Fruit fly (Drosophila melanogaster) whole organism, prepupa: ENCODE measurements around the gene CAH7.

ENCODE experiments used
- CG10669 ChIP-seq: fragments of 200-800 bp; sonication (Bioruptor generic); optimal IDR thresholded peaks from 3 replicates; lab custom pipeline; 2018; ENCODE audit warnings: missing biosample characterization, mild to moderate bottlenecking, missing genetic modification characterization, moderate library complexity
- CG8632 ChIP-seq: fragments of 200-800 bp; sonication (Bioruptor generic); optimal IDR thresholded peaks from 3 replicates; lab custom pipeline; 2016; ENCODE audit warnings: missing biosample characterization, missing genetic modification characterization
- Eip75B ChIP-seq: fragments of 200-800 bp; sonication (Bioruptor generic); optimal IDR thresholded peaks from 3 replicates; lab custom pipeline; 2016; ENCODE audit warnings: missing biosample characterization, missing genetic modification characterization
- Ets96B ChIP-seq: fragments of 200-800 bp; optimal IDR thresholded peaks from 2 replicates; lab custom pipeline; 2019; ENCODE audit warnings: missing biosample characterization, mild to moderate bottlenecking, missing genetic modification characterization, moderate library complexity
- Hr38 ChIP-seq: sonication (Bioruptor generic); optimal IDR thresholded peaks from 2 replicates; lab custom pipeline; 2016; ENCODE audit warnings: missing biosample characterization, missing genetic modification characterization
- Lpt ChIP-seq: fragments of 200-800 bp; sonication (Bioruptor generic); optimal IDR thresholded peaks from 3 replicates; lab custom pipeline; 2016; ENCODE audit warnings: missing biosample characterization, missing genetic modification characterization
- fkh ChIP-seq: fragments of 200-800 bp; sonication (Bioruptor generic); optimal IDR thresholded peaks from 3 replicates; lab custom pipeline; 2017; ENCODE audit warnings: missing biosample characterization, mild to moderate bottlenecking, missing genetic modification characterization, moderate library complexity
- net ChIP-seq: fragments of 200-800 bp; sonication (Bioruptor generic); optimal IDR thresholded peaks from 3 replicates; lab custom pipeline; 2016; ENCODE audit warnings: missing biosample characterization, missing genetic modification characterization

DNA sequence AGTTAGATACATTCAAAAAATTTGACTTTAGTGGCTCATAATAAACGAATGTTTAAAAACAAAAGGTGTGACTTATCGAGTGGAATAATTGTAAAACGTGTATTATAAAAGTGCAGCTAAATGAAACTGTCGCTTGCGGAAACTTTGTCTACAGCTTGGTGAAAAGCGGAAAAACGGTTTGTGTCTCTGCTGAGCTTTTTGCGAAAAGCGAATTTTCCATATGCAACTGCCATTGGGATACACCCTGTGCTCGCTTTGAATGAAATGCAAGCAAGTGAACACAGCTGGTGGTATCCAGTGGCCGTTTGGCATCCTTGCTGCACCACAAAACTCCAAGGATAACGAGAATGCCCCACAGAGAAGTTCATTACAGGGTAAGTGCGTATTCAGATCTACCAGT, 21.1 kb upstream of the CAH7 start:
- TF ChIP-seq CG8632 (GFP tag; lab: Kevin White, UChicago): no peak
- no peak for TF ChIP-seq fkh (GFP tag; lab: Kevin White, UChicago)
- TF ChIP-seq Ets96B (tag; lab: Kevin White, UChicago): no peak
- no peak for TF ChIP-seq CG10669 (GFP tag; lab: Kevin White, UChicago)
- no peak for TF ChIP-seq Eip75B (GFP tag; lab: Kevin White, UChicago)
- no peak for TF ChIP-seq net
- no peak for TF ChIP-seq Lpt
- TF ChIP-seq Hr38 (GFP tag; lab: Kevin White, UChicago): no peak
